Worm (Caenorhabditis elegans) whole organism, young adult: ENCODE results near the gene let-767.
A peak's percentile ranks its signal among the peaks of the same experiment; 100 is the strongest.

ENCODE experiments used
- B0019.2 ChIP-seq: fragments of 200-800 bp; sonication (Bioruptor generic); conservative IDR thresholded peaks from 2 replicates; pipeline ENCODE4 v1.3.6; 2022; ENCODE audit warnings: missing genetic modification reagents, missing genetic modification characterization, missing compliant biosample characterization
- B0336.3 ChIP-seq: fragments of 200-800 bp; sonication (Bioruptor generic); IDR thresholded peaks from 2 replicates; pipeline ENCODE4 v1.3.6; 2022; ENCODE audit warnings: missing genetic modification characterization, missing compliant biosample characterization
- C17E4.6 ChIP-seq: fragments of 200-800 bp; sonication (Bioruptor generic); IDR thresholded peaks from 2 replicates; pipeline ENCODE4 v1.3.6; 2022; ENCODE audit warnings: missing genetic modification reagents, missing genetic modification characterization, missing compliant biosample characterization
- F10E7.11 ChIP-seq: sonication (generic microtip); optimal IDR thresholded peaks from 2 replicates; lab custom pipeline; 2017; ENCODE audit warnings: mild to moderate bottlenecking, missing genetic modification characterization, moderate library complexity, missing compliant biosample characterization
- F23B12.7 ChIP-seq: sonication (generic microtip); optimal IDR thresholded peaks from 2 replicates; lab custom pipeline; 2017; ENCODE audit warnings: missing genetic modification characterization, mild to moderate bottlenecking, missing compliant biosample characterization, antibody characterized with exemption, moderate library complexity; ENCODE audit not compliant: insufficient read depth
- F33H1.4 ChIP-seq: fragments of 200-800 bp; sonication (Bioruptor generic); IDR thresholded peaks from 2 replicates; pipeline ENCODE4 v1.3.6; 2022; ENCODE audit warnings: missing genetic modification reagents, missing genetic modification characterization, missing compliant biosample characterization
- F37B4.10 ChIP-seq: fragments of 200-800 bp; sonication (Bioruptor generic); IDR thresholded peaks from 2 replicates; pipeline ENCODE4 v1.3.6; 2022; ENCODE audit warnings: missing genetic modification characterization, missing compliant biosample characterization
- F49E8.2 ChIP-seq: sonication (generic microtip); optimal IDR thresholded peaks from 3 replicates; lab custom pipeline; 2017; ENCODE audit warnings: missing genetic modification characterization, mild to moderate bottlenecking, missing compliant biosample characterization, antibody characterized with exemption, moderate library complexity; ENCODE audit not compliant: insufficient read depth
- K12H6.12 ChIP-seq: fragments of 200-800 bp; sonication (Bioruptor generic); optimal IDR thresholded peaks from 2 replicates; lab custom pipeline; 2018; ENCODE audit warnings: mild to moderate bottlenecking, missing genetic modification characterization, missing compliant biosample characterization
- T26A5.8 ChIP-seq: sonication (generic microtip); optimal IDR thresholded peaks from 2 replicates; lab custom pipeline; 2016; ENCODE audit warnings: missing genetic modification characterization, missing compliant biosample characterization
- Y56A3A.18 ChIP-seq: fragments of 200-800 bp; sonication (Bioruptor generic); IDR thresholded peaks from 2 replicates; pipeline ENCODE4 v1.3.6; 2022; ENCODE audit warnings: missing genetic modification reagents, missing genetic modification characterization, missing compliant biosample characterization
- ZK185.1 ChIP-seq: sonication (generic microtip); optimal IDR thresholded peaks from 2 replicates; lab custom pipeline; 2016; ENCODE audit warnings: mild to moderate bottlenecking, missing genetic modification characterization, missing compliant biosample characterization; ENCODE audit not compliant: poor library complexity, severe bottlenecking
- ama-1 ChIP-seq, 3 experiments: fragments of 150-350 bp in 1 of 3; sonication (generic microtip) in 2 of 3; optimal IDR thresholded peaks; 2 replicates each; lab custom pipeline; 2014 to 2018; ENCODE audit warnings: missing biosample characterization in 2 of 3, missing genetic modification characterization in 2 of 3, missing genetic modification reagents in 2 of 3
- aptf-2 ChIP-seq: fragments of 200-800 bp; sonication (Bioruptor generic); conservative IDR thresholded peaks from 2 replicates; pipeline ENCODE4 v1.3.6; 2022; ENCODE audit warnings: missing genetic modification reagents, missing genetic modification characterization, missing compliant biosample characterization
- aptf-3 ChIP-seq: fragments of 200-800 bp; sonication (Bioruptor generic); IDR thresholded peaks from 2 replicates; pipeline ENCODE4 v1.3.6; 2022; ENCODE audit warnings: missing genetic modification characterization, missing compliant biosample characterization
- atf-7 ChIP-seq: sonication (generic microtip); optimal IDR thresholded peaks from 2 replicates; lab custom pipeline; 2017; ENCODE audit warnings: mild to moderate bottlenecking, missing genetic modification characterization, missing compliant biosample characterization
- athp-1 ChIP-seq: sonication (generic microtip); optimal IDR thresholded peaks from 2 replicates; lab custom pipeline; 2017; ENCODE audit warnings: mild to moderate bottlenecking, missing genetic modification characterization, missing compliant biosample characterization
- attf-3 ChIP-seq: fragments of 200-800 bp; sonication (Bioruptor generic); conservative IDR thresholded peaks from 2 replicates; pipeline ENCODE4 v1.3.6; 2022; ENCODE audit warnings: missing genetic modification reagents, missing genetic modification characterization, missing compliant biosample characterization
- attf-5 ChIP-seq: fragments of 200-800 bp; sonication (Bioruptor generic); optimal IDR thresholded peaks from 2 replicates; lab custom pipeline; 2018; ENCODE audit warnings: mild to moderate bottlenecking, missing genetic modification characterization, missing compliant biosample characterization
- bed-2 ChIP-seq: fragments of 200-800 bp; sonication (Bioruptor generic); IDR thresholded peaks from 2 replicates; pipeline ENCODE4 v1.3.6; 2022; ENCODE audit warnings: missing genetic modification reagents, missing genetic modification characterization, missing compliant biosample characterization
- ccch-3 ChIP-seq: fragments of 200-800 bp; sonication (Bioruptor generic); optimal IDR thresholded peaks from 2 replicates; lab custom pipeline; 2018; ENCODE audit warnings: mild to moderate bottlenecking, missing genetic modification characterization, missing compliant biosample characterization
- cebp-1 ChIP-seq, 2 experiments: fragments of 200-800 bp in 1 of 2; sonication (Bioruptor generic) in 1 of 2; sonication (generic microtip) in 1 of 2; IDR thresholded peaks in 1 of 2; optimal IDR thresholded peaks in 1 of 2; 2 replicates each; pipeline versions ENCODE4 v1.3.6 to Lab custom; 2017 to 2022; ENCODE audit warnings: missing compliant biosample characterization in 2 of 2, missing genetic modification characterization in 2 of 2, mild to moderate bottlenecking in 1 of 2, missing genetic modification reagents in 1 of 2, moderate library complexity in 1 of 2
- ceh-58 ChIP-seq: fragments of 200-800 bp; sonication (Bioruptor generic); IDR thresholded peaks from 2 replicates; pipeline ENCODE4 v1.3.6; 2022; ENCODE audit warnings: missing genetic modification characterization, missing compliant biosample characterization
- chd-7 ChIP-seq: sonication (generic microtip); optimal IDR thresholded peaks from 2 replicates; lab custom pipeline; 2016; ENCODE audit warnings: mild to moderate bottlenecking, missing genetic modification characterization, moderate library complexity, missing compliant biosample characterization
- die-1 ChIP-seq: sonication (generic microtip); optimal IDR thresholded peaks from 2 replicates; lab custom pipeline; 2016; ENCODE audit warnings: missing genotype, mild to moderate bottlenecking, missing genetic modification characterization, missing compliant biosample characterization
- him-1 ChIP-seq: sonication (generic microtip); optimal IDR thresholded peaks from 2 replicates; lab custom pipeline; 2016; ENCODE audit warnings: missing genotype, missing genetic modification reagents, missing genetic modification characterization, missing compliant biosample characterization
- hlh-12 ChIP-seq: sonication (generic microtip); optimal IDR thresholded peaks from 2 replicates; lab custom pipeline; 2016; ENCODE audit warnings: missing genetic modification characterization, missing compliant biosample characterization
- hsf-1 ChIP-seq: fragments of 200-800 bp; sonication (Bioruptor generic); IDR thresholded peaks from 2 replicates; pipeline ENCODE4 v1.3.6; 2022; ENCODE audit warnings: missing genetic modification reagents, missing genetic modification characterization, missing compliant biosample characterization
- lag-1 ChIP-seq: fragments of 200-800 bp; sonication (Bioruptor generic); IDR thresholded peaks from 2 replicates; pipeline ENCODE4 v1.3.6; 2022; ENCODE audit warnings: missing genetic modification reagents, missing genetic modification characterization, missing compliant biosample characterization
- let-526 ChIP-seq: fragments of 200-800 bp; sonication (Bioruptor generic); IDR thresholded peaks from 2 replicates; pipeline ENCODE4 v1.3.6; 2022; ENCODE audit warnings: missing genetic modification reagents, missing genetic modification characterization, missing compliant biosample characterization
- lin-40 ChIP-seq: sonication (generic microtip); optimal IDR thresholded peaks from 2 replicates; lab custom pipeline; 2016; ENCODE audit warnings: missing genetic modification characterization, mild to moderate bottlenecking, missing compliant biosample characterization, missing genotype, missing genetic modification reagents
- madf-6 ChIP-seq: fragments of 200-800 bp; sonication (Bioruptor generic); IDR thresholded peaks from 2 replicates; pipeline ENCODE4 v1.3.6; 2022; ENCODE audit warnings: missing genetic modification reagents, missing genetic modification characterization, missing compliant biosample characterization
- madf-8 ChIP-seq: fragments of 200-800 bp; sonication (Bioruptor generic); conservative IDR thresholded peaks from 2 replicates; pipeline ENCODE4 v1.3.6; 2022; ENCODE audit warnings: missing genetic modification reagents, missing genetic modification characterization, missing compliant biosample characterization
- mel-28 ChIP-seq: sonication (generic microtip); optimal IDR thresholded peaks from 2 replicates; lab custom pipeline; 2016; ENCODE audit warnings: borderline replicate concordance, mild to moderate bottlenecking, missing genetic modification characterization, missing compliant biosample characterization
- nfya-2 ChIP-seq: fragments of 200-800 bp; sonication (Bioruptor generic); IDR thresholded peaks from 2 replicates; pipeline ENCODE4 v1.3.6; 2022; ENCODE audit warnings: missing genetic modification reagents, missing genetic modification characterization, missing compliant biosample characterization
- nhr-120 ChIP-seq: fragments of 200-800 bp; sonication (Bioruptor generic); IDR thresholded peaks from 2 replicates; pipeline ENCODE4 v1.3.6; 2022; ENCODE audit warnings: missing genetic modification characterization, missing compliant biosample characterization
- rec-8 ChIP-seq, 2 experiments: sonication (generic microtip); optimal IDR thresholded peaks; 2 replicates each; lab custom pipeline; 2016; ENCODE audit warnings: mild to moderate bottlenecking in 2 of 2, missing genetic modification characterization in 2 of 2, missing genetic modification reagents in 2 of 2, missing genotype in 2 of 2, missing biosample characterization in 1 of 2, missing compliant biosample characterization in 1 of 2, moderate library complexity in 1 of 2
- sdz-38 ChIP-seq: sonication (generic microtip); optimal IDR thresholded peaks from 2 replicates; lab custom pipeline; 2016; ENCODE audit warnings: missing genotype, missing genetic modification characterization, missing compliant biosample characterization
- sea-2 ChIP-seq: fragments of 200-800 bp; sonication (Bioruptor generic); IDR thresholded peaks from 2 replicates; pipeline ENCODE4 v1.3.6; 2022; ENCODE audit warnings: missing genetic modification characterization, missing compliant biosample characterization
- snpc-1.3 ChIP-seq: sonication (generic microtip); optimal IDR thresholded peaks from 2 replicates; lab custom pipeline; 2017; ENCODE audit warnings: missing genetic modification characterization, mild to moderate bottlenecking, missing compliant biosample characterization, antibody characterized with exemption, moderate library complexity, missing genotype, missing genetic modification reagents; ENCODE audit not compliant: insufficient read depth
- tlf-1 ChIP-seq: fragments of 200-800 bp; sonication (Bioruptor generic); optimal IDR thresholded peaks from 2 replicates; lab custom pipeline; 2018; ENCODE audit warnings: mild to moderate bottlenecking, missing genetic modification characterization, missing compliant biosample characterization
- zfh-2 ChIP-seq: fragments of 200-800 bp; sonication (Bioruptor generic); conservative IDR thresholded peaks from 2 replicates; pipeline ENCODE4 v1.3.6; 2022; ENCODE audit warnings: missing genetic modification reagents, missing genetic modification characterization, missing compliant biosample characterization
- zim-3 ChIP-seq: sonication (generic microtip); optimal IDR thresholded peaks from 2 replicates; lab custom pipeline; 2017; ENCODE audit warnings: mild to moderate bottlenecking, missing genetic modification characterization, moderate library complexity, missing compliant biosample characterization
- ztf-6 ChIP-seq: fragments of 200-800 bp; sonication (Bioruptor generic); IDR thresholded peaks from 2 replicates; pipeline ENCODE4 v1.3.6; 2022; ENCODE audit warnings: missing genetic modification reagents, missing genetic modification characterization, missing compliant biosample characterization

The let-767 gene

ce11 chrIII:6351438-6351837 is 11.7 kb upstream of the let-767 start:
- TF ChIP-seq ZK185.1 (tag; lab: Kevin White, UChicago) (no peak), F49E8.2 (tag; lab: Kevin White, UChicago) (no peak), C17E4.6 (GFP tag; lab: Robert Waterston, UW) (no peak), zfh-2 (GFP tag; lab: Robert Waterston, UW) (0 out of 2 replicates have a peak, but pooled peaks have one; percentile 19)

ce11 chrIII:6350424-6350823 is 10.7 kb upstream of the let-767 start:
- TF ChIP-seq let-526 (GFP tag; lab: Robert Waterston, UW) (no peak), zim-3 (tag; lab: Kevin White, UChicago) (no peak), B0019.2 (no peak)

- TF ChIP-seq sea-2 (GFP tag; lab: Robert Waterston, UW) (no peak), mel-28 (no peak), nfya-2 (no peak), F37B4.10 (GFP tag; lab: Robert Waterston, UW) (no peak), ztf-6 (GFP tag; lab: Robert Waterston, UW) (no peak), F10E7.11 (peak; percentile 27), bed-2 (GFP tag; lab: Robert Waterston, UW) (no peak), F33H1.4 (GFP tag; lab: Robert Waterston, UW) (no peak), ceh-58 (no peak), C17E4.6 (GFP tag; lab: Robert Waterston, UW) (no peak), cebp-1 (GFP tag; IDR thresholded peaks at IDR 0.05; lab: Robert Waterston, UW) (no peak), cebp-1 (tag; optimal IDR thresholded peaks at IDR 0.05; lab: Kevin White, UChicago) (peak; percentile 30), snpc-1.3 (tag; lab: Kevin White, UChicago) (no peak), sdz-38 (tag; lab: Kevin White, UChicago) (no peak), B0336.3 (GFP tag; lab: Robert Waterston, UW) (no peak), T26A5.8 (no peak), athp-1 (tag; lab: Kevin White, UChicago) (no peak), lag-1 (GFP tag; lab: Robert Waterston, UW) (no peak), nhr-120 (GFP tag; lab: Robert Waterston, UW) (no peak), chd-7 (tag; lab: Kevin White, UChicago) (peak; percentile 52), hsf-1 (GFP tag; lab: Robert Waterston, UW) (0 out of 2 replicates have a peak, but pooled peaks have one; percentile 38), F23B12.7 (no peak), tlf-1 (GFP tag; lab: Kevin White, UChicago) (no peak), ccch-3 (GFP tag; lab: Kevin White, UChicago) (no peak), attf-5 (GFP tag; lab: Kevin White, UChicago) (no peak), aptf-3 (GFP tag; lab: Robert Waterston, UW) (no peak), atf-7 (peak; percentile 75), ama-1 (optimal IDR thresholded peaks at IDR 0.05; lab: Kevin White, UChicago) (no peak), ama-1 (GFP tag; optimal IDR thresholded peaks at IDR 0.05; lab: Kevin White, UChicago) (no peak), madf-6 (GFP tag; lab: Robert Waterston, UW) (peak; percentile 34; the same call in 1 of the 2 replicates), die-1 (no peak), F49E8.2 (tag; lab: Kevin White, UChicago) (no peak), madf-8 (GFP tag; lab: Robert Waterston, UW) (no peak), Y56A3A.18 (no peak), hlh-12 (tag; lab: Kevin White, UChicago) (no peak), aptf-2 (no peak), K12H6.12 (no peak), attf-3 (GFP tag; lab: Robert Waterston, UW) (no peak), lin-40 (tag; lab: Kevin White, UChicago) (peak; percentile 26), him-1 (tag; lab: Kevin White, UChicago) (no peak), rec-8 (tag; optimal IDR thresholded peaks at IDR 0.05; lab: Kevin White, UChicago) (no peak)
These were observed 8.8 kb upstream of the let-767 start for ce11 chrIII:6348578-6348977.
